Fruit fly (Drosophila melanogaster): ENCODE results near the gene CG8132.

Gene CG8132

DNA sequence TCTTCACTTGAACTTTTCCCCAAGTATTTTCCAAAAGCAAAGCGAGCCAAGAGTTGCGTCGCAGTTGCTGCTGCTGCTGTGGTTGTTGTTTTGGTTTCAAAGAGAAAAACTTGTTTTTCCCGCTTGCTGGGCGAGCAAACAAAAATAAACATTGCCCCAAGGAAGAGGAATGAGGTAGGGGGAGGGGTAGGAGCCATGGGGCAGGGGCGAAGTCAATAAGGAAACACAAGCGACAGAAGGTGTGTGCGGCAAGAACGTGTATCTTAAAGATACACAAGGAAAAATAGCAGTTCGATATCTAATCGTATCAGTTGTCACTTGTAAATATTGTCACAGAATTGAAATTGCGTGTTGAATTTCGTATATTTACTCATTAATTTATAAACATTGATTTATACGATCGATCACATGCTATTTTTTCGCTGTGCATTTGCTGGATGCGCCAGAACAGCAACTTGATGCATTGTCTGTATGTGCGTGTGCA is 7.7 kb upstream of the CG8132 start (continued):
- TF ChIP-seq CG7271 (tag; optimal IDR thresholded peaks at IDR 0.05) (no peak), CG15514 (GFP tag; optimal IDR thresholded peaks at IDR 0.05) (peak; percentile 48), p53 (GFP tag; optimal IDR thresholded peaks at IDR 0.05) (no peak), Trl (optimal IDR thresholded peaks at IDR 0.05) (no peak), Trl (GFP tag; optimal IDR thresholded peaks at IDR 0.05) (peak; percentile 56), jumu (GFP tag; optimal IDR thresholded peaks at IDR 0.05) (peak; percentile 36), CrebB (tag; optimal IDR thresholded peaks at IDR 0.05) (peak; percentile 78), CG2202 (tag; optimal IDR thresholded peaks at IDR 0.05) (peak; percentile 88), vvl (GFP tag; IDR thresholded peaks at IDR 0.05) (peak; percentile 75), PHDP (tag; optimal IDR thresholded peaks at IDR 0.05) (peak; percentile 79), Deaf1 (tag; optimal IDR thresholded peaks at IDR 0.05) (no peak), disco-r (GFP tag; optimal IDR thresholded peaks at IDR 0.05) (no peak), CG2199 (GFP tag; IDR thresholded peaks at IDR 0.05) (0 out of 3 replicates have a peak, but pooled peaks have one; percentile 18), ken (GFP tag; IDR thresholded peaks at IDR 0.05) (peak; percentile 66; the same call in 2 of the 3 replicates), NfI (GFP tag; optimal IDR thresholded peaks at IDR 0.05) (peak; percentile 55), ato (GFP tag; IDR thresholded peaks at IDR 0.05; ENCODE audit: partially characterized antibody) (no peak), Doc2 (GFP tag; IDR thresholded peaks at IDR 0.05) (no peak), NC2α (GFP tag; optimal IDR thresholded peaks at IDR 0.05) (peak; percentile 33), dmrt11E (tag; optimal IDR thresholded peaks at IDR 0.05) (peak; percentile 91), Aef1 (GFP tag; IDR thresholded peaks at IDR 0.05) (no peak), Dll (GFP tag; IDR thresholded peaks at IDR 0.05; ENCODE audit: partially characterized antibody) (no peak), ac (GFP tag; optimal IDR thresholded peaks at IDR 0.05) (peak; percentile 84), CG8944 (GFP tag; optimal IDR thresholded peaks at IDR 0.05) (peak; percentile 23), CG30403 (GFP tag; optimal IDR thresholded peaks at IDR 0.05) (peak; percentile 59), ash1 (GFP tag; optimal IDR thresholded peaks at IDR 0.05) (no peak), gce (GFP tag; IDR thresholded peaks at IDR 0.05) (peak; percentile 70; the same call in 2 of the 3 replicates), gsb (GFP tag; IDR thresholded peaks at IDR 0.05) (peak; percentile 38; the same call in 1 of the 2 replicates), CG10147 (GFP tag; optimal IDR thresholded peaks at IDR 0.05) (peak; percentile 58), tin (GFP tag; optimal IDR thresholded peaks at IDR 0.05) (peak; percentile 64), CG15479 (GFP tag; optimal IDR thresholded peaks at IDR 0.05) (no peak), fd96Cb (tag; optimal IDR thresholded peaks at IDR 0.05) (peak; percentile 72), CG2120 (GFP tag; optimal IDR thresholded peaks at IDR 0.05) (no peak), CG15073 (GFP tag; optimal IDR thresholded peaks at IDR 0.05) (peak; percentile 13), ap (GFP tag; IDR thresholded peaks at IDR 0.05) (no peak; the same call in 1 of the 2 replicates), CG18262 (tag; optimal IDR thresholded peaks at IDR 0.05) (peak; percentile 87), HLH54F (GFP tag; optimal IDR thresholded peaks at IDR 0.05) (no peak), Oaz (GFP tag; IDR thresholded peaks at IDR 0.05) (no peak), kni (GFP tag; optimal IDR thresholded peaks at IDR 0.05) (peak; percentile 89), CG30431 (GFP tag; optimal IDR thresholded peaks at IDR 0.05) (peak; percentile 29), Awh (GFP tag; IDR thresholded peaks at IDR 0.05) (peak; percentile 66; the same call in 1 of the 2 replicates), chm (GFP tag; IDR thresholded peaks at IDR 0.05) (peak; percentile 78), Dip3 (GFP tag; optimal IDR thresholded peaks at IDR 0.05) (no peak), mld (GFP tag; IDR thresholded peaks at IDR 0.05; ENCODE audit: partially characterized antibody) (no peak), Chrac-16 (GFP tag; optimal IDR thresholded peaks at IDR 0.05) (peak; percentile 46), CG12391 (tag; optimal IDR thresholded peaks at IDR 0.05) (peak; percentile 81), CG17361 (GFP tag; IDR thresholded peaks at IDR 0.05) (peak; percentile 67), Fer2 (tag; optimal IDR thresholded peaks at IDR 0.05) (peak; percentile 47), Adf1 (GFP tag; IDR thresholded peaks at IDR 0.05) (no peak), CG18599 (GFP tag; optimal IDR thresholded peaks at IDR 0.05) (peak; percentile 67), sr (GFP tag; IDR thresholded peaks at IDR 0.05) (no peak; the same call in 2 of the 3 replicates), Ssrp (tag; optimal IDR thresholded peaks at IDR 0.05) (peak; percentile 70)
